Fruit fly (Drosophila melanogaster) whole organism, prepupa: ENCODE measurements around the gene CG32102.

ENCODE experiments used
- Blimp-1 ChIP-seq: fragments of 200-800 bp; sonication (Bioruptor generic); optimal IDR thresholded peaks from 3 replicates; lab custom pipeline; 2017; ENCODE audit warnings: missing biosample characterization, missing genetic modification characterization, mild to moderate bottlenecking, moderate library complexity, missing genetic modification reagents
- CG10669 ChIP-seq: fragments of 200-800 bp; sonication (Bioruptor generic); optimal IDR thresholded peaks from 3 replicates; lab custom pipeline; 2018; ENCODE audit warnings: missing biosample characterization, mild to moderate bottlenecking, missing genetic modification characterization, moderate library complexity
- CG6854 ChIP-seq: fragments of 200-800 bp; sonication (Bioruptor generic); optimal IDR thresholded peaks from 2 replicates; lab custom pipeline; 2017; ENCODE audit warnings: missing biosample characterization, mild to moderate bottlenecking, missing genetic modification characterization
- Hr39 ChIP-seq: fragments of 200-800 bp; sonication (Bioruptor generic); optimal IDR thresholded peaks from 2 replicates; lab custom pipeline; 2016; ENCODE audit warnings: missing biosample characterization, missing genetic modification characterization
- Lpt ChIP-seq: fragments of 200-800 bp; sonication (Bioruptor generic); optimal IDR thresholded peaks from 3 replicates; lab custom pipeline; 2016; ENCODE audit warnings: missing biosample characterization, missing genetic modification characterization
- OdsH ChIP-seq: fragments of 200-800 bp; sonication (Bioruptor generic); optimal IDR thresholded peaks from 3 replicates; lab custom pipeline; 2016; ENCODE audit warnings: missing biosample characterization, missing genetic modification characterization
- Sox15 ChIP-seq: fragments of 200-800 bp; sonication (Bioruptor generic); optimal IDR thresholded peaks from 3 replicates; lab custom pipeline; 2016; ENCODE audit warnings: missing biosample characterization, missing genetic modification characterization

dm6 chr3L:12442593-12442992, 27.0 kb downstream of the CG32102 start:
- TF ChIP-seq CG10669, result peak; percentile 75
- TF ChIP-seq Hr39 (GFP tag; lab: Kevin White, UChicago), result peak; percentile 53
- peak; percentile 51 for TF ChIP-seq Sox15 (GFP tag; lab: Kevin White, UChicago)
- peak; percentile 11 for TF ChIP-seq Blimp-1 (GFP tag; lab: Kevin White, UChicago)
- TF ChIP-seq Lpt, result no peak
- TF ChIP-seq OdsH, result peak; percentile 70
- TF ChIP-seq CG6854 (GFP tag; lab: Kevin White, UChicago), result peak; percentile 3
